Worm (Caenorhabditis elegans) whole organism, L4 larva: ENCODE results near the gene C01G10.6.

ENCODE experiments used
- daf-16 ChIP-seq, 3 experiments: sonication (generic microtip); optimal IDR thresholded peaks; 2 replicates each; lab custom pipeline; 2016 to 2017; ENCODE audit warnings: missing genetic modification characterization in 3 of 3, missing genetic modification reagents in 3 of 3, mild to moderate bottlenecking in 2 of 3, missing compliant biosample characterization in 2 of 3, missing biosample characterization in 1 of 3, moderate library complexity in 1 of 3
- daf-19 ChIP-seq: fragments of 200-800 bp; sonication (Bioruptor generic); conservative IDR thresholded peaks from 2 replicates; pipeline ENCODE4 v1.3.6; 2022; ENCODE audit warnings: missing genetic modification characterization, missing compliant biosample characterization
- hlh-11 ChIP-seq: fragments of 200-800 bp; sonication (Bioruptor generic); optimal IDR thresholded peaks from 2 replicates; lab custom pipeline; 2018; ENCODE audit warnings: mild to moderate bottlenecking, missing genetic modification characterization, missing compliant biosample characterization
- lin-13 ChIP-seq: fragments of 150-350 bp; optimal IDR thresholded peaks from 2 replicates; lab custom pipeline; 2014; ENCODE audit warnings: missing biosample characterization, missing genetic modification reagents, missing genetic modification characterization
- mes-2 ChIP-seq: sonication (generic microtip); optimal IDR thresholded peaks from 2 replicates; lab custom pipeline; 2016; ENCODE audit warnings: missing genotype, mild to moderate bottlenecking, missing genetic modification characterization, missing compliant biosample characterization; ENCODE audit not compliant: poor library complexity, severe bottlenecking
- rbr-2 ChIP-seq: sonication (generic microtip); optimal IDR thresholded peaks from 2 replicates; lab custom pipeline; 2016; ENCODE audit warnings: missing genotype, missing genetic modification characterization, missing compliant biosample characterization
- ztf-7 ChIP-seq: fragments of 150-350 bp; optimal IDR thresholded peaks from 2 replicates; lab custom pipeline; 2014; ENCODE audit warnings: missing biosample characterization, missing genetic modification characterization

The C01G10.6 gene

ce11 chrV:15136772-15137171, 49.3 kb downstream of the C01G10.6 start, which contains the start of gene aipl-1 (continued):
- TF ChIP-seq rbr-2 (tag; lab: Kevin White, UChicago), result peak; percentile 41
- TF ChIP-seq daf-19 (GFP tag; lab: Robert Waterston, UW), result no peak
- TF ChIP-seq ztf-7 (tag; lab: Kevin White, UChicago), result no peak
- peak; percentile 31 for TF ChIP-seq hlh-11 (tag; lab: Kevin White, UChicago)
- TF ChIP-seq mes-2, result peak; percentile 94
- TF ChIP-seq daf-16 (GFP tag; optimal IDR thresholded peaks at IDR 0.05; lab: Kevin White, UChicago), result no peak
- peak; percentile 10 for TF ChIP-seq daf-16 (tag; optimal IDR thresholded peaks at IDR 0.05; lab: Kevin White, UChicago)
- TF ChIP-seq lin-13 (GFP tag; lab: Kevin White, UChicago), result peak; percentile 58
